Fruit fly (Drosophila melanogaster): ENCODE data around the gene CG5274.

CG5274 gene

DNA sequence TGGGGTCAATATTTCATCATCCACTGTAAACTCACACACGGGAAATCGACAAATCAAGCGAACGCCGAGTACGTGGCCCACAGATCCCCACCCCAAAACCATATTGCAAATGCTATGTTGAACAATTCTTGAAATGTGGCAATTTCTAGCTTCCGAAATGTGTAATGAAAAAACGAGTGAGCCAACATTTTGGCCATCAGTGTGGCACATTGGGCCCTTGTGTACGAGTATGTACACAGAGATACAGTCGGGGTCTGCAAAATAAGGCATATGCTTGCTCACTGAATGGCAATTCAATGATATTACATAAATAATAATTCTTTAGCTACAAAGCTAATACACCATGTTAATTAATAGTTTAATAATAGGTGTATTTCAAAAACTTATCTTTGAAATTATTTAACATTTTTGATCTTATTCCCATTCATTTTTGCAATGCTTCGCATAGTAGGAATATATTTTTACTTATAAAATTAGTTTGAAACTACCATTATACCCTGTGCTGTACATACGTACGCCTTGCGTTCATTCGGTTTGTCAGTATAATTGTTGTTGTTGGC, 27.8 kb downstream of the CG5274 start (continued):
- TF ChIP-seq BEAF-32 (GFP tag; optimal IDR thresholded peaks at IDR 0.05) (no peak), CG42726 (GFP tag; IDR thresholded peaks at IDR 0.05; ENCODE audit: partially characterized antibody) (no peak), CG10979 (tag; optimal IDR thresholded peaks at IDR 0.05) (peak; percentile 79), CG10462 (GFP tag; optimal IDR thresholded peaks at IDR 0.05) (peak; percentile 80), her (GFP tag; optimal IDR thresholded peaks at IDR 0.05) (peak; percentile 77), Myb (GFP tag; optimal IDR thresholded peaks at IDR 0.05) (peak; percentile 61), ro (GFP tag; IDR thresholded peaks at IDR 0.05) (peak; percentile 71), gsb (GFP tag; IDR thresholded peaks at IDR 0.05) (peak; percentile 87), CG18011 (GFP tag; optimal IDR thresholded peaks at IDR 0.05) (peak; percentile 65), Nf-YA (GFP tag; IDR thresholded peaks at IDR 0.05) (0 out of 2 replicates have a peak, but pooled peaks have one; percentile 50), scrt (GFP tag; optimal IDR thresholded peaks at IDR 0.05) (peak; percentile 73), Bdp1 (GFP tag; optimal IDR thresholded peaks at IDR 0.05) (peak; percentile 68), CG1024 (GFP tag; IDR thresholded peaks at IDR 0.05) (0 out of 2 replicates have a peak, but pooled peaks have one; percentile 50), eve (GFP tag; optimal IDR thresholded peaks at IDR 0.05) (peak in 1 of 2 experiments; percentile 91), Dp (GFP tag; optimal IDR thresholded peaks at IDR 0.05) (peak; percentile 3), gem (tag; optimal IDR thresholded peaks at IDR 0.05) (peak; percentile 93), CG11723 (GFP tag; optimal IDR thresholded peaks at IDR 0.05) (peak; percentile 80), btn (GFP tag; optimal IDR thresholded peaks at IDR 0.05) (peak; percentile 45), Ada2b (GFP tag; IDR thresholded peaks at IDR 0.05) (peak; percentile 80), CG12299 (tag; optimal IDR thresholded peaks at IDR 0.05) (peak; percentile 85), zen2 (GFP tag; IDR thresholded peaks at IDR 0.05; ENCODE audit: partially characterized antibody) (no peak), yki (optimal IDR thresholded peaks at IDR 0.05) (no peak), CG12942 (GFP tag; optimal IDR thresholded peaks at IDR 0.05) (peak; percentile 74), Lhr (GFP tag; optimal IDR thresholded peaks at IDR 0.05) (peak; percentile 40), CG3847 (GFP tag; IDR thresholded peaks at IDR 0.05) (peak; percentile 83), CG10209 (GFP tag; optimal IDR thresholded peaks at IDR 0.05) (peak; percentile 87), Ptx1 (GFP tag; IDR thresholded peaks at IDR 0.05) (peak; percentile 92), cad (GFP tag; optimal IDR thresholded peaks at IDR 0.05) (no peak), salm (tag; optimal IDR thresholded peaks at IDR 0.05) (peak; percentile 73), CkIIα-i1 (GFP tag; IDR thresholded peaks at IDR 0.05) (no peak), bbx (GFP tag; IDR thresholded peaks at IDR 0.05; ENCODE audit: partially characterized antibody) (no peak), MTF-1 (GFP tag; optimal IDR thresholded peaks at IDR 0.05; ENCODE audit: borderline replicate concordance) (peak; percentile 44), D19B (GFP tag; optimal IDR thresholded peaks at IDR 0.05) (peak; percentile 68), CG9609 (GFP tag; optimal IDR thresholded peaks at IDR 0.05) (peak; percentile 73), psq (GFP tag; optimal IDR thresholded peaks at IDR 0.05) (peak; percentile 70), usp (GFP tag; optimal IDR thresholded peaks at IDR 0.05) (no peak), sens (GFP tag) (peak; percentile 95), CG10267 (tag; optimal IDR thresholded peaks at IDR 0.05) (peak; percentile 79), HHEX (GFP tag; optimal IDR thresholded peaks at IDR 0.05) (peak; percentile 89), CoRest (tag; optimal IDR thresholded peaks at IDR 0.05) (peak; percentile 94), h (optimal IDR thresholded peaks at IDR 0.05) (no peak), CG11695 (GFP tag; IDR thresholded peaks at IDR 0.05) (peak; percentile 91), ems (GFP tag; optimal IDR thresholded peaks at IDR 0.05) (peak; percentile 75), CG15696 (tag; optimal IDR thresholded peaks at IDR 0.05) (peak; percentile 77), croc (GFP tag; conservative IDR thresholded peaks at IDR 0.05) (peak; percentile 72), vnd (GFP tag; IDR thresholded peaks at IDR 0.05; ENCODE audit: partially characterized antibody) (no peak), Elba2 (GFP tag; optimal IDR thresholded peaks at IDR 0.05) (peak; percentile 27), Max (GFP tag; optimal IDR thresholded peaks at IDR 0.05) (peak; percentile 86), CG33557 (GFP tag; optimal IDR thresholded peaks at IDR 0.05) (peak; percentile 63), CG7372 (GFP tag; IDR thresholded peaks at IDR 0.05) (peak; percentile 75), YL-1 (GFP tag; optimal IDR thresholded peaks at IDR 0.05) (peak; percentile 47)

All from whole organism, embryonic.